Worm (Caenorhabditis elegans): ENCODE measurements around the gene nspe-2.

DNA sequence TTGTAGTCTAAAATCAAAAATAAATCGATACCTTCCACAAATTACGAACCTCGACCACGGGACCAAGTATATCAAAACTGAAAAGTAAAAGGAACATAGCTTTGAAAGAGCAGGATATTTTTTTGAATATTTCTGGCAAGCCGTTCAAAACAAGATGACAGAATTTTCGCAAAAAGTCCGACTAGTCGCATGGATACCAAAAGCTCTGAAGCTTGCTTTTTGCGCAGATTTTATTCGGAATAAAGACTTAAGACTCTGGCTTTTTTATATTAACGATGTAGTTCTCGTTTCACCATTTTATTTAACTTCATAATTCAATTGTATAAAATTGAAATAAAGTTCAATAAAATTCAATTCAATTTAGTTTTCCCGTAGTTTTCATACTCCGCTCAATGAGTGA is 45.6 kb downstream of the nspe-2 start, which contains the start of gene Y38E10A.2:
- TF ChIP-seq nhr-25 (tag; optimal IDR thresholded peaks at IDR 0.05), result no peak
- TF ChIP-seq ceh-16 (tag; optimal IDR thresholded peaks at IDR 0.05), result no peak
- TF ChIP-seq zag-1 (tag; optimal IDR thresholded peaks at IDR 0.05), result no peak
- TF ChIP-seq nhr-11 (tag; optimal IDR thresholded peaks at IDR 0.05), result no peak
- no peak for TF ChIP-seq lin-39 (tag; optimal IDR thresholded peaks at IDR 0.05)
- TF ChIP-seq ztf-1 (GFP tag; conservative IDR thresholded peaks at IDR 0.05), result no peak
- no peak for TF ChIP-seq snpc-4 (tag; optimal IDR thresholded peaks at IDR 0.05)
- no peak for TF ChIP-seq fos-1 (tag; optimal IDR thresholded peaks at IDR 0.05)

Data from whole organism, L2 larva.